Worm (Caenorhabditis elegans): ENCODE measurements around the gene srw-89.

The srw-89 gene

ce11 chrV:3989070-3989469, 27.8 kb upstream of the srw-89 start, which contains the start of gene nlp-27:
Gene nlp-27 (plus strand): TSS chrV:3989378.
- TF ChIP-seq ceh-9 (tag; optimal IDR thresholded peaks at IDR 0.05) = no peak
- no peak for TF ChIP-seq che-1 (tag; optimal IDR thresholded peaks at IDR 0.05)
- no peak for TF ChIP-seq unc-55 (GFP tag; optimal IDR thresholded peaks at IDR 0.05)
- TF ChIP-seq unc-3 (GFP tag; conservative IDR thresholded peaks at IDR 0.05) = no peak
- no peak for TF ChIP-seq unc-3 (tag; optimal IDR thresholded peaks at IDR 0.05)
- no peak for TF ChIP-seq lin-11 (tag; optimal IDR thresholded peaks at IDR 0.05)
- no peak for TF ChIP-seq unc-42 (tag; optimal IDR thresholded peaks at IDR 0.05)
- TF ChIP-seq nhr-232 (tag; optimal IDR thresholded peaks at IDR 0.05) = no peak
- TF ChIP-seq unc-86 (tag; optimal IDR thresholded peaks at IDR 0.05) = no peak
- no peak for TF ChIP-seq ahr-1 (tag; optimal IDR thresholded peaks at IDR 0.05)
- no peak for TF ChIP-seq fkh-6 (tag; optimal IDR thresholded peaks at IDR 0.05)
- no peak for TF ChIP-seq sox-4 (tag; optimal IDR thresholded peaks at IDR 0.05)
- TF ChIP-seq dve-1 (tag; optimal IDR thresholded peaks at IDR 0.05) = no peak

ce11 chrV:3992334-3992733, 24.5 kb upstream of the srw-89 start:
- TF ChIP-seq ttx-3 (tag; optimal IDR thresholded peaks at IDR 0.05) = no peak
- no peak for TF ChIP-seq unc-42 (tag; optimal IDR thresholded peaks at IDR 0.05)
- no peak for TF ChIP-seq sox-2 (GFP tag; IDR thresholded peaks at IDR 0.05)
- TF ChIP-seq ceh-24 (tag; optimal IDR thresholded peaks at IDR 0.05) = no peak
- no peak for TF ChIP-seq ceh-18 (tag; optimal IDR thresholded peaks at IDR 0.05)
- no peak for TF ChIP-seq hlh-8 (tag; optimal IDR thresholded peaks at IDR 0.05)
- no peak for TF ChIP-seq eyg-1 (tag; optimal IDR thresholded peaks at IDR 0.05)
- TF ChIP-seq fkh-6 (tag; optimal IDR thresholded peaks at IDR 0.05) = no peak
- no peak for TF ChIP-seq madf-2 (tag; optimal IDR thresholded peaks at IDR 0.05)
- no peak for TF ChIP-seq ceh-34 (tag; optimal IDR thresholded peaks at IDR 0.05)
- no peak for TF ChIP-seq hlh-15 (tag; optimal IDR thresholded peaks at IDR 0.05)
- TF ChIP-seq lim-6 (tag; optimal IDR thresholded peaks at IDR 0.05) = no peak
- TF ChIP-seq ceh-31 (tag; optimal IDR thresholded peaks at IDR 0.05) = no peak

DNA sequence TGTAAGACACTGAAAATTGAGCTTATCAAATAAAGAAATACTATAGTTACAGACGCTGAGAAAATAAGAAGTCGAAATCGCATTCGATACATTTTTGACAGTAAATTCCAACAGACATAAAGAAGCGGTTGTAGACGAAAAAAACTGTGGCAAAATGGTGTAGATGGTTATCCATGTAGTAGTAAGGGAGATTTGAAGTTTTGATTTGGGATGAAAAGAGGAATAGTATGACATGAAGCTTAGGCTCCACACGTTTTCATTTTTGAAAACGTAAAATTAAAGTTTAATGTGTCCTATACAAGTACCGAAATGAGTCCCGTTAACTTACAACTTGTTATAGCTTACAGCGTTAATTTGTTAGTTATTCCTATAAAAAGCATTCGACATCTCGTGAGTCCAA, 22.8 kb upstream of the srw-89 start, which contains the start of gene K09D9.9:
Gene K09D9.9, minus strand, starts transcription at position 101 of the 400 bp plus-strand sequence.
- TF ChIP-seq K02D7.2 (tag; optimal IDR thresholded peaks at IDR 0.05) (no peak), ceh-31 (tag; optimal IDR thresholded peaks at IDR 0.05) (no peak), ceh-22 (tag; optimal IDR thresholded peaks at IDR 0.05) (no peak), hlh-30 (tag; optimal IDR thresholded peaks at IDR 0.05; ENCODE audit: insufficient read depth) (no peak), fkh-6 (tag; optimal IDR thresholded peaks at IDR 0.05) (no peak), lim-6 (tag; optimal IDR thresholded peaks at IDR 0.05) (no peak), pax-1 (tag; optimal IDR thresholded peaks at IDR 0.05) (no peak), ceh-45 (GFP tag; IDR thresholded peaks at IDR 0.05) (no peak), rnt-1 (tag; optimal IDR thresholded peaks at IDR 0.05) (no peak), pros-1 (tag; optimal IDR thresholded peaks at IDR 0.05) (no peak), nfya-1 (tag; optimal IDR thresholded peaks at IDR 0.05) (no peak), ceh-19 (GFP tag; optimal IDR thresholded peaks at IDR 0.05) (no peak), hlh-8 (tag; optimal IDR thresholded peaks at IDR 0.05) (no peak), ahr-1 (tag; optimal IDR thresholded peaks at IDR 0.05) (no peak), F13H6.1 (tag; optimal IDR thresholded peaks at IDR 0.05) (no peak), ets-4 (tag; optimal IDR thresholded peaks at IDR 0.05) (no peak), Y22D7AL.16 (tag; optimal IDR thresholded peaks at IDR 0.05) (no peak), lin-11 (tag; optimal IDR thresholded peaks at IDR 0.05) (no peak), nhr-11 (tag; optimal IDR thresholded peaks at IDR 0.05) (no peak)

ce11 chrV:3995838-3996237, 21.0 kb upstream of the srw-89 start, which contains the start of gene srx-62:
Gene srx-62 (minus strand): TSS chrV:3995938.
- TF ChIP-seq fax-1 (tag; optimal IDR thresholded peaks at IDR 0.05) (no peak), F13H6.1 (tag; optimal IDR thresholded peaks at IDR 0.05) (no peak), Y22D7AL.16 (tag; optimal IDR thresholded peaks at IDR 0.05) (no peak), madf-2 (tag; optimal IDR thresholded peaks at IDR 0.05) (no peak), elt-4 (tag; optimal IDR thresholded peaks at IDR 0.05) (no peak), ceh-24 (tag; optimal IDR thresholded peaks at IDR 0.05) (no peak), T23F11.4 (GFP tag; optimal IDR thresholded peaks at IDR 0.05) (no peak), hlh-15 (tag; optimal IDR thresholded peaks at IDR 0.05) (no peak), dmd-4 (tag; optimal IDR thresholded peaks at IDR 0.05; ENCODE audit: borderline replicate concordance) (no peak), unc-86 (tag; optimal IDR thresholded peaks at IDR 0.05) (no peak), ceh-18 (tag; optimal IDR thresholded peaks at IDR 0.05) (no peak)
